Fruit fly (Drosophila melanogaster) whole organism, larva: ENCODE measurements around the gene CG32295.
A peak's percentile ranks its signal among the peaks of the same experiment; 100 is the strongest.

Experiments
- noc ChIP-seq: fragments of 200-800 bp; sonication (Bioruptor generic); optimal IDR thresholded peaks from 3 replicates; lab custom pipeline; 2019; ENCODE audit warnings: missing biosample characterization, mild to moderate bottlenecking, missing genetic modification characterization, moderate library complexity

The CG32295 gene

dm6 chr3L:2499077-2499476 lies 27.7 kb downstream of the CG32295 start:
- TF ChIP-seq noc (tag; lab: Kevin White, UChicago), result no peak

- TF ChIP-seq noc (tag; lab: Kevin White, UChicago), result peak; percentile 98
Observed at dm6 chr3L:2494183-2494541, 32.6 kb downstream of the CG32295 start.

- no peak for TF ChIP-seq noc (tag; lab: Kevin White, UChicago)
Observed at dm6 chr3L:2493517-2494182, 33.1 kb downstream of the CG32295 start.

dm6 chr3L:2490752-2491151 lies 36.0 kb downstream of the CG32295 start:
- no peak for TF ChIP-seq noc (tag; lab: Kevin White, UChicago)

dm6 chr3L:2489855-2490254 lies 36.9 kb downstream of the CG32295 start:
- TF ChIP-seq noc (tag; lab: Kevin White, UChicago), result no peak

- TF ChIP-seq noc (tag; lab: Kevin White, UChicago), result no peak
Observed at dm6 chr3L:2489438-2489837, 37.3 kb downstream of the CG32295 start.

dm6 chr3L:2488634-2489033 lies 38.1 kb downstream of the CG32295 start, which contains the start of gene CG1146:
TSS of gene CG1146 (plus strand) at chr3L:2488804.
- TF ChIP-seq noc (tag; lab: Kevin White, UChicago), result no peak

dm6 chr3L:2487248-2487647 lies 39.5 kb downstream of the CG32295 start:
- no peak for TF ChIP-seq noc (tag; lab: Kevin White, UChicago)

- TF ChIP-seq noc (tag; lab: Kevin White, UChicago), result no peak
Observed at dm6 chr3L:2486493-2486892, 40.3 kb downstream of the CG32295 start.

- no peak for TF ChIP-seq noc (tag; lab: Kevin White, UChicago)
Observed at dm6 chr3L:2485331-2486115, 41.2 kb downstream of the CG32295 start.

- no peak for TF ChIP-seq noc (tag; lab: Kevin White, UChicago)
Observed at dm6 chr3L:2482941-2483541, 43.7 kb downstream of the CG32295 start.

dm6 chr3L:2481470-2481869 lies 45.3 kb downstream of the CG32295 start:
- no peak for TF ChIP-seq noc (tag; lab: Kevin White, UChicago)

- no peak for TF ChIP-seq noc (tag; lab: Kevin White, UChicago)
Observed at dm6 chr3L:2480470-2480869, 46.3 kb downstream of the CG32295 start.

dm6 chr3L:2479250-2479649 lies 47.5 kb downstream of the CG32295 start:
- peak; percentile 42 for TF ChIP-seq noc (tag; lab: Kevin White, UChicago)

- TF ChIP-seq noc (tag; lab: Kevin White, UChicago), result no peak
Observed at dm6 chr3L:2478349-2478959, 48.3 kb downstream of the CG32295 start, which contains the start of gene Cyp4d20. TSS of gene Cyp4d20 (minus strand) at chr3L:2478448.

- no peak for TF ChIP-seq noc (tag; lab: Kevin White, UChicago)
Observed at dm6 chr3L:2476941-2477340, 49.8 kb downstream of the CG32295 start.
